Worm (Caenorhabditis elegans) whole organism, L1 larva: ENCODE results near the gene smk-1.
A peak's percentile ranks its signal among the peaks of the same experiment; 100 is the strongest.

Source experiments
- C16A3.4 ChIP-seq: fragments of 150-350 bp; optimal IDR thresholded peaks from 2 replicates; lab custom pipeline; 2014; ENCODE audit warnings: missing biosample characterization, missing genetic modification characterization
- F16B12.6 ChIP-seq: fragments of 150-350 bp; optimal IDR thresholded peaks from 2 replicates; lab custom pipeline; 2014; ENCODE audit warnings: missing biosample characterization, missing genetic modification characterization
- alr-1 ChIP-seq: fragments of 200-800 bp; sonication (Bioruptor generic); optimal IDR thresholded peaks from 2 replicates; lab custom pipeline; 2018; ENCODE audit warnings: borderline replicate concordance, mild to moderate bottlenecking, missing genetic modification characterization, missing compliant biosample characterization
- ama-1 ChIP-seq: fragments of 150-350 bp; optimal IDR thresholded peaks from 2 replicates; lab custom pipeline; 2014
- blmp-1 ChIP-seq: fragments of 150-350 bp; optimal IDR thresholded peaks from 2 replicates; lab custom pipeline; 2014; ENCODE audit warnings: missing biosample characterization, missing genetic modification characterization
- ceh-82 ChIP-seq, 3 experiments: fragments of 150-350 bp in 1 of 3; sonication (generic microtip) in 2 of 3; optimal IDR thresholded peaks; 2 replicates each; lab custom pipeline; 2014 to 2017; ENCODE audit warnings: missing biosample characterization in 3 of 3, missing genetic modification characterization in 3 of 3
- ceh-90 ChIP-seq: sonication (generic microtip); optimal IDR thresholded peaks from 2 replicates; lab custom pipeline; 2016; ENCODE audit warnings: missing genetic modification characterization, missing compliant biosample characterization
- dsc-1 ChIP-seq: sonication (generic microtip); optimal IDR thresholded peaks from 2 replicates; lab custom pipeline; 2016; ENCODE audit warnings: mild to moderate bottlenecking, missing genetic modification characterization, missing compliant biosample characterization
- efl-1 ChIP-seq, 4 experiments: fragments of 150-350 bp; optimal IDR thresholded peaks in 3 of 4; peaks in 1 of 4; 1 replicate in 1 of 4; 2 replicates in 3 of 4; lab custom pipeline; 2014; ENCODE audit warnings: missing biosample characterization in 2 of 4, missing genetic modification characterization in 2 of 4, missing genetic modification reagents in 2 of 4
- egl-13 ChIP-seq: sonication (generic microtip); optimal IDR thresholded peaks from 2 replicates; lab custom pipeline; 2016; ENCODE audit warnings: missing genotype, missing genetic modification reagents, missing genetic modification characterization, missing compliant biosample characterization
- elt-2 ChIP-seq: sonication (generic microtip); optimal IDR thresholded peaks from 2 replicates; lab custom pipeline; 2016; ENCODE audit warnings: missing genetic modification characterization, mild to moderate bottlenecking, inconsistent platforms, missing compliant biosample characterization, missing genetic modification reagents
- fkh-10 ChIP-seq: sonication (generic microtip); optimal IDR thresholded peaks from 2 replicates; lab custom pipeline; 2017; ENCODE audit warnings: missing biosample characterization, missing genetic modification reagents, missing genetic modification characterization
- fkh-8 ChIP-seq: sonication (generic microtip); optimal IDR thresholded peaks from 2 replicates; lab custom pipeline; 2016; ENCODE audit warnings: mild to moderate bottlenecking, missing genetic modification characterization, missing compliant biosample characterization
- hlh-17 ChIP-seq: fragments of 200-800 bp; sonication (Bioruptor generic); optimal IDR thresholded peaks from 2 replicates; lab custom pipeline; 2018; ENCODE audit warnings: missing genetic modification characterization, mild to moderate bottlenecking, missing compliant biosample characterization, moderate library complexity, borderline replicate concordance
- hlh-4 ChIP-seq: sonication (generic microtip); optimal IDR thresholded peaks from 2 replicates; lab custom pipeline; 2016; ENCODE audit warnings: mild to moderate bottlenecking, missing genetic modification characterization, missing compliant biosample characterization
- hpl-2 ChIP-seq: fragments of 150-350 bp; optimal IDR thresholded peaks from 2 replicates; lab custom pipeline; 2014; ENCODE audit warnings: missing biosample characterization, missing genetic modification reagents, missing genetic modification characterization
- irx-1 ChIP-seq: sonication (generic microtip); optimal IDR thresholded peaks from 2 replicates; lab custom pipeline; 2016; ENCODE audit warnings: missing genetic modification characterization, missing compliant biosample characterization
- isw-1 ChIP-seq: fragments of 200-800 bp; sonication (Bioruptor generic); IDR thresholded peaks from 2 replicates; pipeline ENCODE4 v1.3.6; 2022; ENCODE audit warnings: missing genetic modification characterization, missing compliant biosample characterization
- lin-13 ChIP-seq: fragments of 150-350 bp; optimal IDR thresholded peaks from 2 replicates; lab custom pipeline; 2014; ENCODE audit warnings: missing biosample characterization, missing genetic modification reagents, missing genetic modification characterization
- lin-14 ChIP-seq: fragments of 200-800 bp; sonication (Bioruptor generic); optimal IDR thresholded peaks from 2 replicates; lab custom pipeline; 2018; ENCODE audit warnings: mild to moderate bottlenecking, missing genetic modification characterization, moderate library complexity, missing compliant biosample characterization
- lin-35 ChIP-seq, 2 experiments: fragments of 150-350 bp; optimal IDR thresholded peaks; 2 replicates each; lab custom pipeline; 2014; ENCODE audit warnings: missing biosample characterization in 2 of 2, missing genetic modification characterization in 2 of 2, missing genetic modification reagents in 2 of 2
- lsy-2 ChIP-seq, 2 experiments: fragments of 150-350 bp; optimal IDR thresholded peaks; 2 replicates each; lab custom pipeline; 2014; ENCODE audit warnings: missing biosample characterization in 2 of 2, missing genetic modification characterization in 2 of 2
- mab-9 ChIP-seq: fragments of 200-800 bp; sonication (Bioruptor generic); IDR thresholded peaks from 2 replicates; pipeline ENCODE4 v1.3.6; 2022; ENCODE audit warnings: missing genetic modification reagents, missing genetic modification characterization, missing compliant biosample characterization
- mdl-1 ChIP-seq, 2 experiments: fragments of 150-350 bp; optimal IDR thresholded peaks; 2 replicates each; lab custom pipeline; 2014 to 2017; ENCODE audit warnings: missing biosample characterization in 2 of 2, missing genetic modification characterization in 2 of 2, inconsistent platforms in 1 of 2
- nhr-11 ChIP-seq: fragments of 150-350 bp; optimal IDR thresholded peaks from 2 replicates; lab custom pipeline; 2014; ENCODE audit warnings: missing biosample characterization, missing genetic modification characterization
- nhr-237 ChIP-seq: fragments of 150-350 bp; optimal IDR thresholded peaks from 2 replicates; lab custom pipeline; 2014; ENCODE audit warnings: missing biosample characterization, missing genetic modification characterization
- nhr-47 ChIP-seq: sonication (generic microtip); optimal IDR thresholded peaks from 2 replicates; lab custom pipeline; 2016; ENCODE audit warnings: mild to moderate bottlenecking, missing genetic modification characterization, moderate library complexity, missing compliant biosample characterization
- nhr-71 ChIP-seq: sonication (generic microtip); optimal IDR thresholded peaks from 2 replicates; lab custom pipeline; 2016; ENCODE audit warnings: mild to moderate bottlenecking, missing genetic modification characterization, moderate library complexity, missing compliant biosample characterization
- nhr-76 ChIP-seq: sonication (generic microtip); optimal IDR thresholded peaks from 2 replicates; lab custom pipeline; 2017; ENCODE audit warnings: missing biosample characterization, missing genetic modification characterization
- nhr-85 ChIP-seq: sonication (generic microtip); peaks from one replicate; lab custom pipeline; 2016; ENCODE audit warnings: missing genetic modification characterization, inconsistent platforms, missing compliant biosample characterization
- pag-3 ChIP-seq: sonication (generic microtip); optimal IDR thresholded peaks from 2 replicates; lab custom pipeline; 2017; ENCODE audit warnings: missing genetic modification characterization, mild to moderate bottlenecking, missing compliant biosample characterization, antibody characterized with exemption, borderline replicate concordance; ENCODE audit not compliant: insufficient read depth
- sox-4 ChIP-seq: sonication (generic microtip); optimal IDR thresholded peaks from 2 replicates; lab custom pipeline; 2016; ENCODE audit warnings: missing genetic modification characterization, missing compliant biosample characterization
- sptf-1 ChIP-seq: fragments of 150-350 bp; optimal IDR thresholded peaks from 2 replicates; lab custom pipeline; 2014; ENCODE audit warnings: missing biosample characterization, missing genetic modification characterization
- tbx-2 ChIP-seq: sonication (generic microtip); optimal IDR thresholded peaks from 2 replicates; lab custom pipeline; 2016; ENCODE audit warnings: missing genetic modification characterization, missing compliant biosample characterization
- unc-130 ChIP-seq: fragments of 150-350 bp; optimal IDR thresholded peaks from 2 replicates; lab custom pipeline; 2017; ENCODE audit warnings: missing biosample characterization, missing genetic modification characterization, inconsistent platforms
- unc-30 ChIP-seq: sonication (generic microtip); optimal IDR thresholded peaks from 2 replicates; lab custom pipeline; 2017; ENCODE audit warnings: missing biosample characterization, missing genetic modification characterization
- xbp-1 ChIP-seq: sonication (generic microtip); optimal IDR thresholded peaks from 2 replicates; lab custom pipeline; 2016; ENCODE audit warnings: missing genetic modification characterization, missing compliant biosample characterization
- zip-4 ChIP-seq: fragments of 200-800 bp; sonication (Bioruptor generic); optimal IDR thresholded peaks from 2 replicates; lab custom pipeline; 2018; ENCODE audit warnings: mild to moderate bottlenecking, missing genetic modification characterization, moderate library complexity, missing compliant biosample characterization
- ztf-11 ChIP-seq, 2 experiments: sonication (generic microtip); optimal IDR thresholded peaks; 2 replicates each; lab custom pipeline; 2016 to 2017; ENCODE audit warnings: missing genetic modification characterization in 2 of 2, missing biosample characterization in 1 of 2, missing compliant biosample characterization in 1 of 2

Gene smk-1

DNA sequence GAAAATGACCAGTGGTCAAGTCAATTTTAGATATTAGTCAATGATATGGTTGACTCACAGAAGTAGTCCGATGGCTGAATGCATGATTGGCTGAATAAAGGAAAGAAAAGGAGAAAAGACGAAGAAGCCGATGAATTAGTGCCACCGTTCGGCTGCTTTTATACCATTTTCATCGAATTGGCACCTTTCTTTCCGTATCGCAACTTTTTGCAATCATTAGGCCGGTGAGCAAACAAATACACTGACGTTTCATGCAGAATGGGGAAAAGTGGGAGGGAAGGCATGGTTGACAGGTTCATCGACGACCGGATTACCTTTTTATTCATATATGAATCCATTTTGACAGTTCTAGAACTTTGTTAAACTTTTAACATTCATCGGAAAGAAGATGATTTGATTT, 13.6 kb downstream of the smk-1 start, which contains the start of gene idpc-2:
idpc-2 (minus strand) TSS at position 101 of the 400 bp plus-strand sequence.
- TF ChIP-seq lsy-2 (tag; optimal IDR thresholded peaks at IDR 0.05; lab: Kevin White, UChicago) (no peak), efl-1 (optimal IDR thresholded peaks at IDR 0.05; lab: Kevin White, UChicago) (no peak), efl-1 (GFP tag; optimal IDR thresholded peaks at IDR 0.05 in 1 of 2; lab: Kevin White, UChicago) (no peak), xbp-1 (no peak), nhr-76 (tag; lab: Kevin White, UChicago) (no peak), F16B12.6 (tag; lab: Kevin White, UChicago) (no peak), unc-130 (tag; lab: Kevin White, UChicago) (no peak), ceh-90 (no peak), blmp-1 (no peak), mab-9 (GFP tag; lab: Robert Waterston, UW) (no peak), tbx-2 (tag; lab: Kevin White, UChicago) (no peak), unc-30 (no peak), C16A3.4 (tag; lab: Kevin White, UChicago) (no peak), lin-35 (GFP tag; optimal IDR thresholded peaks at IDR 0.05; lab: Kevin White, UChicago) (no peak), ama-1 (no peak), isw-1 (GFP tag; lab: Robert Waterston, UW) (no peak), dsc-1 (tag; lab: Kevin White, UChicago) (no peak)

ce11 chrV:8622314-8622713, 14.7 kb downstream of the smk-1 start, which contains the start of gene F41E6.1:
TSS of gene F41E6.1 (plus strand) at chrV:8622614.
- TF ChIP-seq ztf-11 (tag; optimal IDR thresholded peaks at IDR 0.05; lab: Kevin White, UChicago) (no peak), efl-1 (optimal IDR thresholded peaks at IDR 0.05; lab: Kevin White, UChicago) (no peak), efl-1 (GFP tag; optimal IDR thresholded peaks at IDR 0.05 in 1 of 2; lab: Kevin White, UChicago) (no peak), F16B12.6 (tag; lab: Kevin White, UChicago) (no peak), ceh-82 (tag; optimal IDR thresholded peaks at IDR 0.05; lab: Kevin White, UChicago) (no peak), nhr-237 (tag; lab: Kevin White, UChicago) (no peak), lin-13 (GFP tag; lab: Kevin White, UChicago) (no peak)

DNA sequence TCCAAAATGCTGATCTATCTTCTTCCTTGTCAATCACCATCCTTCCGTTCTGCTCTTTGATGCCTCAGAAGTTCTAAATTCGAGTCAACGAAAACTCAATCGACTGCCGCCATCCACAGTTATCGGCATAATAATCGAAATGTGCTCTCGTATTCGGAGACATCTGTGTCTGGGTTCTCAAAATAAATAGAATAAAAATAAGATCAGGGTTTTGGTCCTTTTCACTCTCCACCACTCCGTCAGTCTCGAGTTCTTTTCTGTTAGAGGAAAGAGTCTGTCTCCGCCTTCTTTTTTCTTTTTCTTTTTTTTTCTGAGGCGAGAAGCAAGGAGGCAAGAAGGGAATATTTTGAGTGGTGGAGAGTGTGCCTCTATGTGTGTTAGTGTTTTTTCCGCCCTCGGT, 16.2 kb downstream of the smk-1 start, which contains the start of gene F41E6.17:
F41E6.17 (plus strand) TSS at position 348 of the 400 bp plus-strand sequence.
- TF ChIP-seq irx-1 (tag; lab: Kevin White, UChicago) (no peak), pag-3 (tag; lab: Kevin White, UChicago) (no peak), xbp-1 (no peak), tbx-2 (tag; lab: Kevin White, UChicago) (no peak), ceh-82 (tag; optimal IDR thresholded peaks at IDR 0.05; lab: Kevin White, UChicago) (peak in 1 of 3 experiments; percentile 24), elt-2 (tag; lab: Kevin White, UChicago) (no peak), hlh-17 (GFP tag; lab: Kevin White, UChicago) (no peak), fkh-10 (GFP tag; lab: Kevin White, UChicago) (peak; percentile 19), nhr-47 (no peak), zip-4 (GFP tag; lab: Kevin White, UChicago) (no peak), nhr-11 (tag; lab: Kevin White, UChicago) (no peak), alr-1 (tag; lab: Kevin White, UChicago) (no peak), hlh-4 (tag; lab: Kevin White, UChicago) (no peak), dsc-1 (tag; lab: Kevin White, UChicago) (peak; percentile 33), sox-4 (tag; lab: Kevin White, UChicago) (no peak), lin-14 (GFP tag; lab: Kevin White, UChicago) (peak; percentile 70)

DNA sequence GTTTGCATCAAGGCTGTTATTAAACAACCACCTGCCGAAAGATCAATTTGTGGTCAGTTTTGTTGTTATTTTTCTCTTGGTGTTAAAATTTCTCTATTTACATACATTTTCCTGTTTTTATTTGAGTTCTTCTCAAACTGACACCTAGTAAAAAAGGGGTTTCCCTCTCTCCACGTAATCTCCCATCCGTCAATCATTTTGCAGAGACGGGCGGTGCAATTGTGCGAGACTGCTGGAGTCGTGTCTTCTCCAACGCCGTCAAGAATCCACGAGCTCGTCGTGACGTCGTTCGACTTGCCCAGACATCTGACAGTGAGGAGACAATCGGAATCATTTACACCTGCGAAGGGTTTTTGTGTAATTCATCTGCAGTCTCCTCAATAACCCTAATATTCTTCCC, 18.8 kb downstream of the smk-1 start:
- no peak for TF ChIP-seq ceh-90
- TF ChIP-seq sptf-1 (tag; lab: Kevin White, UChicago): no peak
- TF ChIP-seq lin-13 (GFP tag; lab: Kevin White, UChicago): no peak
- peak; percentile 25 for TF ChIP-seq nhr-71 (tag; lab: Kevin White, UChicago)
- no peak for TF ChIP-seq mdl-1 (tag; optimal IDR thresholded peaks at IDR 0.05; lab: Kevin White, UChicago)
- no peak for TF ChIP-seq hpl-2 (GFP tag; lab: Kevin White, UChicago)
- TF ChIP-seq fkh-8 (tag; lab: Kevin White, UChicago): peak; percentile 6
- TF ChIP-seq lin-35 (GFP tag; optimal IDR thresholded peaks at IDR 0.05; lab: Kevin White, UChicago): no peak
- TF ChIP-seq lin-14 (GFP tag; lab: Kevin White, UChicago): peak; percentile 26
- TF ChIP-seq egl-13 (tag; lab: Kevin White, UChicago): peak; percentile 5
- TF ChIP-seq nhr-85 (tag; lab: Kevin White, UChicago): peak; percentile 76
